Fruit fly (Drosophila melanogaster): Measurements from ENCODE around the gene CAH3.

Gene CAH3

DNA sequence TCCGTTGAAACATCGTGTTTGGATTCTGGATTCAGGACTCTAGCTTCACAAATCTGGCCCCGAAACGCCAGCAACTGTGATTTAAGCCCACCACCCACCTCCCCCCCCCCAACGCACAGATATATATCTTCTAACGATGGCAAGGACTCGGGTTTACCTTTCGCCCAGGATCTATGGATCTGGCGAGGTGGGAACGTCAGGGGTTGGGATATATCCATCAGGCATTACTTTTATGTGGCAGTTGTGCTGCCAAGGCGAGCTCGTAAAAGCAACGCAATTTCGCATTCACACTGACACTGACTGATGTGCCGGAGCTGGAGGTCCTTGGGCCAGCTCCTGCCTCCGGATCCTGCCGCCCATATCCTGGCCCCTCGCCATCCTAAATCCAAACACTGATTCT, 51.3 kb downstream of the CAH3 start:
- TF ChIP-seq D1 (tag; optimal IDR thresholded peaks at IDR 0.05) = no peak
